Fruit fly (Drosophila melanogaster): ENCODE measurements around the gene Usp47.

Gene Usp47

DNA sequence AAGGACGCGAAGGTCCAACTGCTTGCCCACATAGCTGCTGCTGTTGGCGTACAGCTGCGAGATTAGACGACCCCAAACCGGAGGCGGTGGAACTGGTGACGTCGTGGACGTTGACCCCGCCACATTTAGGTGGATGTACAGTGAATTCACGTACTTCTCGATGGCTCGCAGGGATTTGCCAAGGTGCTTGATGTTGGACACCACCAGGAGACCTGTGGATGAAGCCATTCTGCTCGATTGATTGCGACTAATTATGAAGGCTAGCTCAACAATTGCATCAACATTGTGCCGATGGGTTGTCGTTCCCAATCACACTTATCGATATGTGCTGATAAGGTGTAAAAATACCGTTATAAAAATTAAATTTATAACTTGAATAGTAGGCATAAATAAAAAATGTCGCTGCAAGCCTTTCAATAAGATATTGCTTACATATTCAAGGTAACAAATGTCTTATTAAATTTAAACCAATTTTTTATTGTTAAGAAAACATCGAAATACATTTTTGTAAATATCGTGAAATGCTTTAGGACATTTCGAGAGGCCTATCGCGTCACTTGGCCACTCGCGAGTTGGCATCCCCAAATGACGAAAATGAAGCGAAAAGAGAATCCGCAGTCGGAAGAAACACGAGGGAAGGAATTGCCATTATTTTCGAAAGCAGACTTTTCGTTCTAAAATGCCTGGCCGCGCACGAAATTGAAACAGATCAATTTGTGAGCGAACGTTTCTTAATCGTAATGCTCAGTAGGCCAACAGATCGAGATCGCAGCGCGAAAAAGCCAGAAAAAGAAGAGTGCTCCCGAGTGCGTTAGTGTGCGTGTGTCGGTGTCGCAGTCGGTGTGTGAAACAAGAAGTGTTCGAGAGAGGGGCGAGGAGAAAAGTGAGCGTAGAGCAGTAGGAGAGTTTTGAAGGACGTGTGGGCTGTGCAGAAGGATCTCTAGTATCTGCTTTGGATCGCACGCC is 16.0 kb downstream of the Usp47 start, which contains the start of the genes Ppat-Dpck and scny:
TSS of gene Ppat-Dpck (minus strand) at position 263 of the 966 bp plus-strand sequence.
TSS of gene scny (plus strand) at position 471 of the 966 bp plus-strand sequence.
- TF ChIP-seq fd64A (GFP tag; optimal IDR thresholded peaks at IDR 0.05) (no peak), CG2116 (GFP tag; optimal IDR thresholded peaks at IDR 0.05) (peak; percentile 89), lola (GFP tag; optimal IDR thresholded peaks at IDR 0.05) (peak in 1 of 3 experiments; percentile 23), CG6654 (GFP tag; optimal IDR thresholded peaks at IDR 0.05) (no peak), CG15696 (tag; optimal IDR thresholded peaks at IDR 0.05) (peak; percentile 0), ato (GFP tag; IDR thresholded peaks at IDR 0.05; ENCODE audit: partially characterized antibody) (peak; percentile 78), twi (tag; optimal IDR thresholded peaks at IDR 0.05) (peak; percentile 2), CG17186 (GFP tag; optimal IDR thresholded peaks at IDR 0.05) (peak; percentile 61), HLH4C (GFP tag; IDR thresholded peaks at IDR 0.05; ENCODE audit: partially characterized antibody) (peak; percentile 88), slp2 (GFP tag; optimal IDR thresholded peaks at IDR 0.05) (no peak), CG6683 (GFP tag; optimal IDR thresholded peaks at IDR 0.05) (no peak), CG16815 (GFP tag; optimal IDR thresholded peaks at IDR 0.05) (no peak), Hmr (GFP tag; optimal IDR thresholded peaks at IDR 0.05) (no peak), CG16779 (GFP tag; IDR thresholded peaks at IDR 0.05) (no peak), nerfin-2 (GFP tag; IDR thresholded peaks at IDR 0.05; ENCODE audit: partially characterized antibody) (peak; percentile 59; the same call in 1 of the 2 replicates), CG34422 (GFP tag; IDR thresholded peaks at IDR 0.05) (peak; percentile 48; the same call in 1 of the 3 replicates), CG12769 (tag; optimal IDR thresholded peaks at IDR 0.05) (no peak), Hsf (GFP tag; optimal IDR thresholded peaks at IDR 0.05) (peak; percentile 33), insv (GFP tag; optimal IDR thresholded peaks at IDR 0.05) (no peak), danr (GFP tag; IDR thresholded peaks at IDR 0.05) (no peak), Max (GFP tag; optimal IDR thresholded peaks at IDR 0.05) (peak; percentile 57), knrl (GFP tag; IDR thresholded peaks at IDR 0.05; ENCODE audit: partially characterized antibody) (peak; percentile 95), CG12299 (tag; optimal IDR thresholded peaks at IDR 0.05) (peak; percentile 48), Bgb (GFP tag; IDR thresholded peaks at IDR 0.05; ENCODE audit: partially characterized antibody) (peak; percentile 89), CG14860 (GFP tag; IDR thresholded peaks at IDR 0.05; ENCODE audit: partially characterized antibody) (peak; percentile 82), slou (GFP tag; optimal IDR thresholded peaks at IDR 0.05) (no peak), stwl (tag; optimal IDR thresholded peaks at IDR 0.05) (peak; percentile 58), crol (GFP tag; IDR thresholded peaks at IDR 0.05) (peak; percentile 92), CG2678 (tag; optimal IDR thresholded peaks at IDR 0.05) (no peak), pb (GFP tag; optimal IDR thresholded peaks at IDR 0.05) (no peak), CG31388 (GFP tag; optimal IDR thresholded peaks at IDR 0.05) (no peak), Taf1 (GFP tag; IDR thresholded peaks at IDR 0.05) (0 out of 2 replicates have a peak, but pooled peaks have one; percentile 13), CG13296 (GFP tag; optimal IDR thresholded peaks at IDR 0.05) (no peak), CG3847 (GFP tag; IDR thresholded peaks at IDR 0.05) (peak; percentile 55), chn (GFP tag; optimal IDR thresholded peaks at IDR 0.05) (no peak), Usf (GFP tag; optimal IDR thresholded peaks at IDR 0.05) (no peak), ewg (GFP tag; optimal IDR thresholded peaks at IDR 0.05) (no peak), dimm (GFP tag; IDR thresholded peaks at IDR 0.05) (no peak), TFAM (GFP tag; optimal IDR thresholded peaks at IDR 0.05) (no peak), CG10462 (GFP tag; optimal IDR thresholded peaks at IDR 0.05) (peak; percentile 42), CG8478 (optimal IDR thresholded peaks at IDR 0.05) (peak; percentile 43), CG17829 (tag; optimal IDR thresholded peaks at IDR 0.05) (peak; percentile 59), CG2129 (GFP tag; IDR thresholded peaks at IDR 0.05; ENCODE audit: partially characterized antibody) (peak; percentile 90), CG14710 (tag; optimal IDR thresholded peaks at IDR 0.05) (peak; percentile 82), Fer1 (GFP tag; optimal IDR thresholded peaks at IDR 0.05) (peak; percentile 33), crc (GFP tag; optimal IDR thresholded peaks at IDR 0.05) (no peak), nom (GFP tag; optimal IDR thresholded peaks at IDR 0.05) (peak; percentile 9)

Data from whole organism, embryonic.